Fruit fly (Drosophila melanogaster) Kc167 (cell line): ENCODE measurements around the gene CG10863.

ENCODE experiments used
- Sin3A ChIP-seq: fragments of >200 bp; optimal IDR thresholded peaks from 2 replicates; lab custom pipeline; 2018; ENCODE audit warnings: missing external identifiers
- h ChIP-seq: fragments of >200 bp; optimal IDR thresholded peaks from 3 replicates; lab custom pipeline; 2018; ENCODE audit warnings: missing external identifiers
- psq ChIP-seq: fragments of >200 bp; optimal IDR thresholded peaks from 2 replicates; lab custom pipeline; 2017; ENCODE audit warnings: missing external identifiers

DNA sequence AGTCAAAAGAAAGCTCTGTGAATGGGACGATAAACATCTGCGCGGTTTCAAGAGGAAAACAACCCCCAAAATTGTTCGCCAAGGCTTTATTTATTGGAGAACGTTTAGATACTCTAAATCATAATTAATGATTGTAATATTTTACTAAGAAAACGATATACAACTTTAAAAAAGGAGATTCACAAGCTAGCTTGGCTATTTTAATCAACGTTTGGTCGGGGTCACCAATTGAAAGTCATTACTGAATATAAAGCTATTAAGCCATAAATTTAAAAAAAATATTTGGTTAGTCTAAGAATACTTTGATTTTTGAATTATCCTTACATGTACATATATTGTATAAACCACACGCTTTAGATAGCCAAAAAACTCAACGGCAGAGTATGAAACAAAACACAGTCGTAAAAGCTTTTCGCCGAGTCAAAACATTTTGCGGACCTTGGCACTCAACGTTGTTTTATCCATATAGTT, 50.1 kb downstream of the CG10863 start, which contains the start of gene Fie:
- TF ChIP-seq Sin3A (lab: Kevin White, UChicago) (no peak), h (no peak), psq (lab: Kevin White, UChicago) (no peak)
